Worm (Caenorhabditis elegans) whole organism, late embryonic: ENCODE measurements around the gene emc-3.

Source experiments
- ama-1 ChIP-seq: fragments of 150-350 bp; optimal IDR thresholded peaks from 2 replicates; lab custom pipeline; 2014
- ceh-48 ChIP-seq: sonication (generic microtip); optimal IDR thresholded peaks from 2 replicates; lab custom pipeline; 2016; ENCODE audit warnings: missing genetic modification characterization, inconsistent platforms, missing compliant biosample characterization
- elt-2 ChIP-seq: sonication (generic microtip); optimal IDR thresholded peaks from 2 replicates; lab custom pipeline; 2016; ENCODE audit warnings: missing genetic modification reagents, missing genetic modification characterization, missing compliant biosample characterization
- fax-1 ChIP-seq: sonication (generic microtip); optimal IDR thresholded peaks from 2 replicates; lab custom pipeline; 2016; ENCODE audit warnings: missing genotype, missing genetic modification characterization, missing compliant biosample characterization
- fkh-6 ChIP-seq: sonication (generic microtip); optimal IDR thresholded peaks from 2 replicates; lab custom pipeline; 2016; ENCODE audit warnings: missing genetic modification characterization, missing compliant biosample characterization
- hlh-30 ChIP-seq: sonication (generic microtip); optimal IDR thresholded peaks from 2 replicates; lab custom pipeline; 2017; ENCODE audit warnings: antibody characterized with exemption, missing genetic modification characterization, missing compliant biosample characterization; ENCODE audit not compliant: insufficient read depth
- nfya-1 ChIP-seq: sonication (generic microtip); optimal IDR thresholded peaks from 2 replicates; lab custom pipeline; 2017; ENCODE audit warnings: missing genetic modification characterization, mild to moderate bottlenecking, missing compliant biosample characterization, antibody characterized with exemption, moderate library complexity
- nhr-11 ChIP-seq: fragments of 150-350 bp; optimal IDR thresholded peaks from 2 replicates; lab custom pipeline; 2014; ENCODE audit warnings: missing biosample characterization, missing genetic modification characterization
- pha-2 ChIP-seq: sonication (generic microtip); optimal IDR thresholded peaks from 2 replicates; lab custom pipeline; 2017; ENCODE audit warnings: mild to moderate bottlenecking, missing genetic modification characterization, missing compliant biosample characterization
- unc-55 ChIP-seq: sonication (generic microtip); optimal IDR thresholded peaks from 2 replicates; lab custom pipeline; 2017; ENCODE audit warnings: missing biosample characterization, missing genetic modification reagents, missing genetic modification characterization

ce11 chrIV:13364869-13365268 lies 16.9 kb downstream of the emc-3 start, which contains the start of gene srsx-25:
- no peak for TF ChIP-seq ceh-48 (tag; lab: Kevin White, UChicago)
- no peak for TF ChIP-seq ama-1 (lab: Kevin White, UChicago)
- no peak for TF ChIP-seq fkh-6 (tag; lab: Kevin White, UChicago)
- TF ChIP-seq nfya-1: no peak
- no peak for TF ChIP-seq unc-55 (GFP tag; lab: Kevin White, UChicago)
- TF ChIP-seq pha-2: no peak
- no peak for TF ChIP-seq nhr-11 (tag; lab: Kevin White, UChicago)
- TF ChIP-seq elt-2 (tag; lab: Kevin White, UChicago): no peak
- TF ChIP-seq fax-1: no peak
- TF ChIP-seq hlh-30 (tag; lab: Kevin White, UChicago): no peak
